ENCODE assay signal across 2 fruit fly cellular contexts in the genomic region with DNA sequence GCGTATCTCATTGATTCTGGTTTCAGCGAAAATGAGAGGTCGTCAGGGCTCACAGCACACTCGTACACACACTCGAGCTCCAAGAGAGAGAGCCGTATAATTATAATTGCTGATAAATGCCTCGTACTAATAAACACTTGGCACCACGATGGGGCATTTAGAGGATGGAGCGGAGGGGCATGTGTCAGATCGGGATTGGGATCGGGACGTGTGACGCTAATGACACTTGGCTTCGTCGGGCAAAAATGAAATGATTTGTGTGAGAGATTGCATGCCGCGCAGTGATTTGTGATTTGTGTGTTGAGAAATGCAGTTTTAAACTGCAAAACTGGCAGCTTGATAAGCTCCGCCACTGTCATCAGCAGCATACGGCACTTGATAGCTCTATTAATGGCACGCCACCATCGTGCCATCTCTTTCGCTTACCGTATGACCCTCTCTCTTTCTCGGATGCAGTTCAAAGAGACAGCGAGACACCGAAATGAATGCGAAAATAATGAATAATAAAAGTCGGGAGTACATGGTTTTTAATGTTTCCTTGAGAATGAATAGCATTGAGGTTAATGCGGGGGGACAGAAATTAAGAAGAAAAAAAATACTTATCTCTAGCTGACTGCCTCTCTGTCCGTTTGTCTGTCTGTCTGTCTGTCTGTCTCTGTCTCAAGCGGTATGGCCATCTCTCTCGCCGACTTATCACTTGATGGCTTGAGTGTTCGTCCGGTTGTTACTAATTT.
TF ChIP-seq lines count a peak whose summit lies in the region.

No protein-coding gene starts in this region.

- TF ChIP-seq CTCF in whole organism, embryonic (GFP tag; optimal IDR thresholded peaks at IDR 0.05; lab: Kevin White, UChicago): no peak

TF ChIP-seq in whole organism, embryonic, 481 proteins besides CTCF, POLR2A, EP300 and RAD21:
- TF ChIP-seq tll (GFP tag; optimal IDR thresholded peaks at IDR 0.05; lab: Kevin White, UChicago) (peak in 1 of 2 experiments; percentile 55), CG8290 (GFP tag; optimal IDR thresholded peaks at IDR 0.05; lab: Kevin White, UChicago) (peak; percentile 7), CG8290 (tag; optimal IDR thresholded peaks at IDR 0.05; lab: Kevin White, UChicago) (peak in 1 of 2 experiments; percentile 7), jing (GFP tag; optimal IDR thresholded peaks at IDR 0.05; lab: Kevin White, UChicago) (no peak), Med (GFP tag; lab: Kevin White, UChicago) (peak; percentile 57), CG10321 (GFP tag; IDR thresholded peaks at IDR 0.05; lab: Robert Waterston, UW) (peak; percentile 78), CG33213 (GFP tag; optimal IDR thresholded peaks at IDR 0.05; lab: Kevin White, UChicago) (no peak), dpn (GFP tag; optimal IDR thresholded peaks at IDR 0.05; lab: Kevin White, UChicago) (no peak), CG10209 (GFP tag; optimal IDR thresholded peaks at IDR 0.05; lab: Kevin White, UChicago) (peak; percentile 38)

TF ChIP-seq in whole organism, prepupa, 60 proteins besides CTCF, POLR2A, EP300 and RAD21:
- peak; percentile 41 for TF ChIP-seq Eip78C (GFP tag; lab: Kevin White, UChicago)
- TF ChIP-seq svp (GFP tag; lab: Kevin White, UChicago): peak; percentile 97
- TF ChIP-seq topi (GFP tag; optimal IDR thresholded peaks at IDR 0.05; lab: Kevin White, UChicago): no peak
TF ChIP-seq in whole organism, prepupa: peak in this region for 2.
